Fruit fly (Drosophila melanogaster) whole organism, embryonic: ENCODE measurements around the gene Dap160.

ENCODE experiments used
- Aef1 ChIP-seq: fragments of 200-800 bp; sonication (Bioruptor generic); IDR thresholded peaks from 3 replicates; pipeline ENCODE4 v1.3.6; 2022; ENCODE audit warnings: missing biosample characterization, missing genetic modification characterization
- Antp ChIP-seq: fragments of 200-800 bp; sonication (Bioruptor generic); optimal IDR thresholded peaks from 3 replicates; lab custom pipeline; 2016; ENCODE audit warnings: missing biosample characterization, missing genetic modification characterization
- BtbVII ChIP-seq: fragments of 200-800 bp; sonication (Bioruptor generic); optimal IDR thresholded peaks from 3 replicates; lab custom pipeline; 2017; ENCODE audit warnings: missing biosample characterization, mild to moderate bottlenecking, missing genetic modification characterization
- CG10274 ChIP-seq: fragments of 200-800 bp; sonication (Bioruptor generic); optimal IDR thresholded peaks from 3 replicates; lab custom pipeline; 2017; ENCODE audit warnings: missing biosample characterization, mild to moderate bottlenecking, missing genetic modification characterization
- CG10366 ChIP-seq: fragments of 200-800 bp; sonication (Bioruptor generic); IDR thresholded peaks from 2 replicates; pipeline ENCODE4 v1.3.6; 2022; ENCODE audit warnings: missing biosample characterization, missing genetic modification characterization
- CG12236 ChIP-seq: fragments of 200-800 bp; sonication (Bioruptor generic); optimal IDR thresholded peaks from 2 replicates; lab custom pipeline; 2016; ENCODE audit warnings: missing biosample characterization, missing genetic modification characterization
- CG13287 ChIP-seq: fragments of 200-800 bp; sonication (Bioruptor generic); IDR thresholded peaks from 2 replicates; pipeline ENCODE4 v1.3.6; 2022; ENCODE audit warnings: missing biosample characterization, missing genetic modification characterization; ENCODE audit not compliant: partially characterized antibody
- CG14860 ChIP-seq: fragments of 200-800 bp; sonication (Bioruptor generic); IDR thresholded peaks from 3 replicates; pipeline ENCODE4 v1.3.6; 2022; ENCODE audit warnings: missing biosample characterization, missing genetic modification characterization; ENCODE audit not compliant: partially characterized antibody
- CG15479 ChIP-seq: fragments of 200-800 bp; sonication (Bioruptor generic); optimal IDR thresholded peaks from 3 replicates; lab custom pipeline; 2019; ENCODE audit warnings: missing biosample characterization, mild to moderate bottlenecking, missing genetic modification characterization, moderate library complexity
- CG15696 ChIP-seq: fragments of 200-800 bp; sonication (Bioruptor generic); optimal IDR thresholded peaks from 2 replicates; lab custom pipeline; 2019; ENCODE audit warnings: missing biosample characterization, mild to moderate bottlenecking, missing genetic modification characterization, moderate library complexity
- CG16779 ChIP-seq: fragments of 200-800 bp; sonication (Bioruptor generic); IDR thresholded peaks from 2 replicates; pipeline ENCODE4 v1.3.6; 2022; ENCODE audit warnings: missing biosample characterization, missing genetic modification characterization
- CG17912 ChIP-seq: fragments of 200-800 bp; sonication (Bioruptor generic); optimal IDR thresholded peaks from 2 replicates; lab custom pipeline; 2018; ENCODE audit warnings: missing biosample characterization, mild to moderate bottlenecking, missing genetic modification characterization
- CG18599 ChIP-seq: fragments of 200-800 bp; sonication (Bioruptor generic); optimal IDR thresholded peaks from 3 replicates; lab custom pipeline; 2017; ENCODE audit warnings: missing biosample characterization, missing genetic modification characterization, mild to moderate bottlenecking, moderate library complexity, missing genetic modification reagents
- CG2116 ChIP-seq: fragments of 200-800 bp; sonication (Bioruptor generic); optimal IDR thresholded peaks from 3 replicates; lab custom pipeline; 2018; ENCODE audit warnings: missing biosample characterization, mild to moderate bottlenecking, missing genetic modification characterization
- CG32772 ChIP-seq: fragments of 200-800 bp; sonication (Bioruptor generic); IDR thresholded peaks from 2 replicates; pipeline ENCODE4 v1.3.6; 2022; ENCODE audit warnings: missing biosample characterization, missing genetic modification characterization
- CG4617 ChIP-seq: fragments of 200-800 bp; sonication (Bioruptor generic); optimal IDR thresholded peaks from 3 replicates; lab custom pipeline; 2016; ENCODE audit warnings: missing biosample characterization, missing genetic modification characterization, borderline replicate concordance
- CG4820 ChIP-seq: fragments of 200-800 bp; sonication (Bioruptor generic); optimal IDR thresholded peaks from 3 replicates; lab custom pipeline; 2016; ENCODE audit warnings: missing biosample characterization, missing genetic modification characterization
- CG6175 ChIP-seq: fragments of 200-800 bp; sonication (Bioruptor generic); IDR thresholded peaks from 3 replicates; pipeline ENCODE4 v1.3.6; 2022; ENCODE audit warnings: missing biosample characterization, missing genetic modification characterization
- CG6254 ChIP-seq: fragments of 200-800 bp; sonication (Bioruptor generic); optimal IDR thresholded peaks from 3 replicates; lab custom pipeline; 2017; ENCODE audit warnings: mild to moderate bottlenecking, missing biosample characterization, missing genetic modification reagents, missing genetic modification characterization
- CG6689 ChIP-seq: fragments of 200-800 bp; sonication (Bioruptor generic); IDR thresholded peaks from 2 replicates; pipeline ENCODE4 v1.3.6; 2022; ENCODE audit warnings: missing biosample characterization, missing genetic modification characterization
- CG6791 ChIP-seq: fragments of 200-800 bp; sonication (Bioruptor generic); IDR thresholded peaks from 3 replicates; pipeline ENCODE4 v1.3.6; 2022; ENCODE audit warnings: missing biosample characterization, missing genetic modification characterization; ENCODE audit not compliant: partially characterized antibody
- CG7987 ChIP-seq: fragments of 200-800 bp; sonication (Bioruptor generic); optimal IDR thresholded peaks from 2 replicates; lab custom pipeline; 2018; ENCODE audit warnings: missing biosample characterization, mild to moderate bottlenecking, missing genetic modification characterization, moderate library complexity
- CG8765 ChIP-seq: fragments of 200-800 bp; sonication (Bioruptor generic); IDR thresholded peaks from 2 replicates; pipeline ENCODE4 v1.3.6; 2022; ENCODE audit warnings: missing biosample characterization, missing genetic modification characterization
- CG8944 ChIP-seq: fragments of 200-800 bp; sonication (Bioruptor generic); optimal IDR thresholded peaks from 3 replicates; lab custom pipeline; 2016; ENCODE audit warnings: missing biosample characterization, missing genetic modification characterization
- Dfd ChIP-seq, 2 experiments: fragments of >200 bp; optimal IDR thresholded peaks; 2 replicates each; lab custom pipeline; 2017; ENCODE audit warnings: missing biosample characterization in 2 of 2, missing genetic modification characterization in 2 of 2
- Fer2 ChIP-seq: fragments of 200-800 bp; sonication (Bioruptor generic); optimal IDR thresholded peaks from 2 replicates; lab custom pipeline; 2018; ENCODE audit warnings: missing biosample characterization, mild to moderate bottlenecking, missing genetic modification characterization, moderate library complexity
- HLHmδ ChIP-seq: fragments of 200-800 bp; sonication (Bioruptor generic); optimal IDR thresholded peaks from 2 replicates; lab custom pipeline; 2018; ENCODE audit warnings: missing biosample characterization, mild to moderate bottlenecking, missing genetic modification characterization, moderate library complexity
- Hmr ChIP-seq: fragments of 200-800 bp; sonication (Bioruptor generic); optimal IDR thresholded peaks from 3 replicates; lab custom pipeline; 2017; ENCODE audit warnings: mild to moderate bottlenecking, missing biosample characterization, missing genetic modification reagents, missing genetic modification characterization
- Lhr ChIP-seq: fragments of 200-800 bp; sonication (Bioruptor generic); optimal IDR thresholded peaks from 3 replicates; lab custom pipeline; 2017; ENCODE audit warnings: mild to moderate bottlenecking, missing biosample characterization, missing genetic modification reagents, missing genetic modification characterization
- Opbp ChIP-seq: fragments of 200-800 bp; sonication (Bioruptor generic); IDR thresholded peaks from 3 replicates; pipeline ENCODE4 v1.3.6; 2022; ENCODE audit warnings: missing biosample characterization, missing genetic modification characterization; ENCODE audit not compliant: partially characterized antibody
- Tbp ChIP-seq: fragments of >200 bp; optimal IDR thresholded peaks from 2 replicates; lab custom pipeline; 2018; ENCODE audit warnings: missing biosample characterization, missing genetic modification characterization
- ab ChIP-seq: fragments of 200-800 bp; sonication (Bioruptor generic); optimal IDR thresholded peaks from 2 replicates; lab custom pipeline; 2016; ENCODE audit warnings: missing biosample characterization, missing genetic modification characterization
- ap ChIP-seq: fragments of 200-800 bp; sonication (Bioruptor generic); IDR thresholded peaks from 2 replicates; pipeline ENCODE4 v1.3.6; 2022; ENCODE audit warnings: missing biosample characterization, missing genetic modification characterization
- bsh ChIP-seq, 2 experiments: fragments of 200-800 bp; sonication (Bioruptor generic); optimal IDR thresholded peaks; 2 replicates each; lab custom pipeline; 2017 to 2018; ENCODE audit warnings: mild to moderate bottlenecking in 2 of 2, missing biosample characterization in 2 of 2, missing genetic modification characterization in 2 of 2, moderate library complexity in 1 of 2
- crol ChIP-seq: fragments of 200-800 bp; sonication (Bioruptor generic); IDR thresholded peaks from 2 replicates; pipeline ENCODE4 v1.3.6; 2022; ENCODE audit warnings: missing biosample characterization, missing genetic modification characterization
- grn ChIP-seq: fragments of 200-800 bp; sonication (Bioruptor generic); optimal IDR thresholded peaks from 3 replicates; lab custom pipeline; 2017; ENCODE audit warnings: missing biosample characterization, missing genetic modification characterization
- h ChIP-seq: fragments of >200 bp; optimal IDR thresholded peaks from 2 replicates; lab custom pipeline; 2017
- hb ChIP-seq: fragments of 200-800 bp; sonication (Bioruptor generic); IDR thresholded peaks from 3 replicates; pipeline ENCODE4 v1.3.6; 2022; ENCODE audit warnings: missing biosample characterization, missing genetic modification characterization; ENCODE audit not compliant: partially characterized antibody
- knrl ChIP-seq: fragments of 200-800 bp; sonication (Bioruptor generic); IDR thresholded peaks from 3 replicates; pipeline ENCODE4 v1.3.6; 2022; ENCODE audit warnings: missing biosample characterization, missing genetic modification characterization; ENCODE audit not compliant: partially characterized antibody
- nerfin-1 ChIP-seq: fragments of 200-800 bp; sonication (Bioruptor generic); optimal IDR thresholded peaks from 3 replicates; lab custom pipeline; 2019; ENCODE audit warnings: missing biosample characterization, mild to moderate bottlenecking, missing genetic modification characterization, moderate library complexity
- odd ChIP-seq: fragments of 200-800 bp; sonication (Bioruptor generic); optimal IDR thresholded peaks from 2 replicates; lab custom pipeline; 2017; ENCODE audit warnings: missing biosample characterization, mild to moderate bottlenecking, missing genetic modification characterization
- pnt ChIP-seq: fragments of 200-800 bp; sonication (Bioruptor generic); optimal IDR thresholded peaks from 3 replicates; lab custom pipeline; 2016; ENCODE audit warnings: missing biosample characterization, missing genetic modification characterization
- sens ChIP-seq: fragments of 200-800 bp; sonication (Bioruptor generic); peaks from one replicate; lab custom pipeline; 2016; ENCODE audit warnings: missing biosample characterization, missing genetic modification characterization
- so ChIP-seq: fragments of 200-800 bp; sonication (Bioruptor generic); IDR thresholded peaks from 3 replicates; pipeline ENCODE4 v1.3.6; 2022; ENCODE audit warnings: missing biosample characterization, missing genetic modification characterization
- sqz ChIP-seq: fragments of 200-800 bp; sonication (Bioruptor generic); optimal IDR thresholded peaks from 3 replicates; lab custom pipeline; 2018; ENCODE audit warnings: missing biosample characterization, mild to moderate bottlenecking, missing genetic modification characterization
- tll ChIP-seq, 2 experiments: fragments of 200-800 bp in 1 of 2; fragments of >200 bp in 1 of 2; sonication (Bioruptor generic) in 1 of 2; optimal IDR thresholded peaks; 2 replicates each; lab custom pipeline; 2017 to 2019; ENCODE audit warnings: missing biosample characterization in 2 of 2, missing genetic modification characterization in 2 of 2, mild to moderate bottlenecking in 1 of 2, moderate library complexity in 1 of 2
- toy ChIP-seq: fragments of 200-800 bp; sonication (Bioruptor generic); IDR thresholded peaks from 2 replicates; pipeline ENCODE4 v1.3.6; 2022; ENCODE audit warnings: missing biosample characterization, missing genetic modification characterization
- tup ChIP-seq: fragments of 200-800 bp; sonication (Bioruptor generic); optimal IDR thresholded peaks from 2 replicates; lab custom pipeline; 2016; ENCODE audit warnings: missing biosample characterization, mild to moderate bottlenecking, missing genetic modification characterization, moderate library complexity
- wor ChIP-seq: fragments of 200-800 bp; sonication (Bioruptor generic); IDR thresholded peaks from 2 replicates; pipeline ENCODE4 v1.3.6; 2022; ENCODE audit warnings: missing biosample characterization, missing genetic modification characterization
- zfh2 ChIP-seq: fragments of 200-800 bp; sonication (Bioruptor generic); optimal IDR thresholded peaks from 2 replicates; lab custom pipeline; 2016; ENCODE audit warnings: missing biosample characterization, missing genetic modification characterization

The Dap160 gene

DNA sequence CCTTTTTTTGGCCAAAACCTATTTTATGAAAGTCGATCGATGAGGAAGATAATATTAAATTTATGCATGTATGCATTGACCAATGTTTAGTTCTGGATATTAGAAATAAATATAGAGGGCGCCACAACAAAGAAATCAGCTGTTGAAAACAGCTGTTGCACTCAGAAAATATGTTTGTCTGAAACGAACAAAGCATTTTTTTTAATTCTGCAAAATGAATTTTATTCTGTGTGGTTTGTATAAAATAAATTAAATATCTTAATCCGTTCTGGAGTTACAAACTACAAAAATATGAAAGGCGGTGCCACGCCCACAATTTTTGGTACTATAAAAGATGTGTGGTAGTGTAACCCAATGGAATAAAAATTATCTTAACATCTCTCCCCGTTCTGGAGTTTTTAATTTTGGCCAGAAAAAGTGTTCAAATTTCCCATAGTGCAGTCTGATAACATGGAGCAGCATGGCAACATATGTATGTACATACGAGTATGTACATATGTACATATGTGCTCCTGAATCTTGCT lies 33.3 kb downstream of the Dap160 start:
- TF ChIP-seq CG16779 (GFP tag; lab: Robert Waterston, UW), result no peak
- peak; percentile 54; the same call in 1 of the 2 replicates for TF ChIP-seq CG6689 (GFP tag; lab: Robert Waterston, UW)
- TF ChIP-seq CG18599 (GFP tag; lab: Kevin White, UChicago), result no peak
- TF ChIP-seq Antp (GFP tag; lab: Kevin White, UChicago), result peak; percentile 8
- TF ChIP-seq tup, result no peak
- no peak for TF ChIP-seq CG10274 (GFP tag; lab: Kevin White, UChicago)
- TF ChIP-seq HLHmδ (GFP tag; lab: Kevin White, UChicago), result no peak
- TF ChIP-seq CG4820, result peak; percentile 76
- no peak; the same call in 2 of the 3 replicates for TF ChIP-seq so (GFP tag; lab: Robert Waterston, UW)
- TF ChIP-seq CG6175 (GFP tag; lab: Robert Waterston, UW), result no peak
- TF ChIP-seq CG32772 (GFP tag; lab: Robert Waterston, UW), result no peak
- no peak for TF ChIP-seq CG17912 (GFP tag; lab: Kevin White, UChicago)
- no peak for TF ChIP-seq h
- TF ChIP-seq sens (GFP tag; lab: Kevin White, UChicago), result peak; percentile 95
- no peak for TF ChIP-seq crol
- no peak for TF ChIP-seq CG8765 (GFP tag; lab: Robert Waterston, UW)
- TF ChIP-seq toy (GFP tag; lab: Robert Waterston, UW), result no peak
- TF ChIP-seq Tbp (GFP tag; lab: Kevin White, UChicago), result no peak
- TF ChIP-seq Opbp (GFP tag; lab: Robert Waterston, UW), result no peak
- no peak for TF ChIP-seq Fer2 (tag; lab: Kevin White, UChicago)
- TF ChIP-seq CG13287 (GFP tag; lab: Robert Waterston, UW), result no peak
- TF ChIP-seq CG8944, result peak; percentile 22
- TF ChIP-seq sqz (GFP tag; lab: Kevin White, UChicago), result peak; percentile 31
- peak; percentile 49 for TF ChIP-seq Hmr (GFP tag; lab: Kevin White, UChicago)
- peak; percentile 45 for TF ChIP-seq CG6254 (GFP tag; lab: Kevin White, UChicago)
- no peak for TF ChIP-seq CG4617 (GFP tag; lab: Kevin White, UChicago)
- no peak for TF ChIP-seq BtbVII (GFP tag; lab: Kevin White, UChicago)
- TF ChIP-seq ap (GFP tag; lab: Robert Waterston, UW), result no peak
- no peak for TF ChIP-seq CG7987
- peak; percentile 28 for TF ChIP-seq odd (GFP tag; lab: Kevin White, UChicago)
- 0 out of 3 replicates have a peak, but pooled peaks have one; percentile 9 for TF ChIP-seq Aef1
- TF ChIP-seq hb (GFP tag; lab: Robert Waterston, UW), result no peak
- TF ChIP-seq Lhr (GFP tag; lab: Kevin White, UChicago), result peak; percentile 36
- peak; percentile 28 for TF ChIP-seq CG2116 (GFP tag; lab: Kevin White, UChicago)
- no peak for TF ChIP-seq CG14860
- peak; percentile 27 for TF ChIP-seq grn (GFP tag; lab: Kevin White, UChicago)
- TF ChIP-seq bsh (GFP tag; optimal IDR thresholded peaks at IDR 0.05; lab: Kevin White, UChicago), result peak in 1 of 2 experiments; percentile 78
- peak; percentile 2 for TF ChIP-seq CG12236 (GFP tag; lab: Kevin White, UChicago)
- TF ChIP-seq CG6791, result no peak
- TF ChIP-seq nerfin-1, result peak; percentile 12
- TF ChIP-seq knrl (GFP tag; lab: Robert Waterston, UW), result no peak
- TF ChIP-seq wor (GFP tag; lab: Robert Waterston, UW), result no peak
- no peak for TF ChIP-seq Dfd (GFP tag; optimal IDR thresholded peaks at IDR 0.05; lab: Kevin White, UChicago)
- TF ChIP-seq pnt, result peak; percentile 37
- TF ChIP-seq CG15696, result peak; percentile 55
- no peak for TF ChIP-seq CG15479 (GFP tag; lab: Kevin White, UChicago)
- peak in 1 of 2 experiments; percentile 26 for TF ChIP-seq tll (GFP tag; optimal IDR thresholded peaks at IDR 0.05; lab: Kevin White, UChicago)
- TF ChIP-seq zfh2 (GFP tag; lab: Kevin White, UChicago), result peak; percentile 6
- TF ChIP-seq CG10366 (GFP tag; lab: Robert Waterston, UW), result peak; percentile 50; the same call in 1 of the 2 replicates
- peak; percentile 8 for TF ChIP-seq ab
